Fruit fly (Drosophila melanogaster) whole organism, adult: Measurements from ENCODE around the gene CG43694.

ENCODE experiments used
- CG11617 ChIP-seq: fragments of 200-800 bp; sonication (Bioruptor generic); optimal IDR thresholded peaks from 2 replicates; lab custom pipeline; 2017; ENCODE audit warnings: mild to moderate bottlenecking, missing biosample characterization, missing genetic modification reagents, missing genetic modification characterization
- CG12768 ChIP-seq: fragments of 200-800 bp; sonication (Bioruptor generic); optimal IDR thresholded peaks from 2 replicates; lab custom pipeline; 2017; ENCODE audit warnings: missing biosample characterization, missing genetic modification characterization, mild to moderate bottlenecking, moderate library complexity, missing genetic modification reagents
- CG14711 ChIP-seq: fragments of 200-800 bp; sonication (Bioruptor generic); optimal IDR thresholded peaks from 2 replicates; lab custom pipeline; 2018; ENCODE audit warnings: missing biosample characterization, mild to moderate bottlenecking, missing genetic modification characterization, moderate library complexity
- CG1620 ChIP-seq: fragments of 200-800 bp; sonication (Bioruptor generic); optimal IDR thresholded peaks from 2 replicates; lab custom pipeline; 2016; ENCODE audit warnings: missing biosample characterization, missing genetic modification characterization
- CG33017 ChIP-seq: fragments of 200-800 bp; sonication (Bioruptor generic); optimal IDR thresholded peaks from 2 replicates; lab custom pipeline; 2018; ENCODE audit warnings: missing biosample characterization, mild to moderate bottlenecking, missing genetic modification characterization, moderate library complexity
- CG5204 ChIP-seq: fragments of 200-800 bp; sonication (Bioruptor generic); optimal IDR thresholded peaks from 2 replicates; lab custom pipeline; 2016; ENCODE audit warnings: missing biosample characterization, missing genetic modification characterization
- CG7045 ChIP-seq: fragments of 200-800 bp; sonication (Bioruptor generic); optimal IDR thresholded peaks from 2 replicates; lab custom pipeline; 2017; ENCODE audit warnings: missing biosample characterization, mild to moderate bottlenecking, missing genetic modification characterization
- CG7101 ChIP-seq: fragments of 200-800 bp; sonication (Bioruptor generic); optimal IDR thresholded peaks from 2 replicates; lab custom pipeline; 2018; ENCODE audit warnings: missing biosample characterization, mild to moderate bottlenecking, missing genetic modification characterization, moderate library complexity
- Clk ChIP-seq: fragments of 200-800 bp; sonication (Bioruptor generic); optimal IDR thresholded peaks from 2 replicates; lab custom pipeline; 2017; ENCODE audit warnings: missing biosample characterization, missing genetic modification characterization
- Crg-1 ChIP-seq: fragments of 200-800 bp; sonication (Bioruptor generic); optimal IDR thresholded peaks from 2 replicates; lab custom pipeline; 2016; ENCODE audit warnings: missing biosample characterization, missing genetic modification characterization
- Hr96 ChIP-seq: fragments of 200-800 bp; sonication (Bioruptor generic); optimal IDR thresholded peaks from 2 replicates; lab custom pipeline; 2016; ENCODE audit warnings: missing biosample characterization, missing genetic modification characterization
- Mnt ChIP-seq: fragments of 200-800 bp; sonication (Bioruptor generic); optimal IDR thresholded peaks from 2 replicates; lab custom pipeline; 2016; ENCODE audit warnings: missing biosample characterization, mild to moderate bottlenecking, missing genetic modification characterization
- bab1 ChIP-seq: fragments of 200-800 bp; sonication (Bioruptor generic); optimal IDR thresholded peaks from 3 replicates; lab custom pipeline; 2019; ENCODE audit warnings: missing biosample characterization, mild to moderate bottlenecking, missing genetic modification characterization, moderate library complexity
- cic ChIP-seq: fragments of 200-800 bp; sonication (Bioruptor generic); optimal IDR thresholded peaks from 2 replicates; lab custom pipeline; 2017; ENCODE audit warnings: missing biosample characterization, mild to moderate bottlenecking, missing genetic modification characterization, moderate library complexity
- cnc ChIP-seq, 2 experiments: fragments of >200 bp; optimal IDR thresholded peaks; 2 replicates each; lab custom pipeline; 2017
- kay ChIP-seq: fragments of 200-800 bp; sonication (Bioruptor generic); peaks from one replicate; lab custom pipeline; 2016; ENCODE audit warnings: missing biosample characterization, missing genetic modification characterization, borderline replicate concordance
- ovo ChIP-seq: fragments of 200-800 bp; sonication (Bioruptor generic); optimal IDR thresholded peaks from 2 replicates; lab custom pipeline; 2016; ENCODE audit warnings: missing biosample characterization, missing genetic modification characterization
- pad ChIP-seq: fragments of 200-800 bp; sonication (Bioruptor generic); optimal IDR thresholded peaks from 3 replicates; lab custom pipeline; 2017; ENCODE audit warnings: missing biosample characterization, missing genetic modification characterization, mild to moderate bottlenecking, moderate library complexity, missing genetic modification reagents
- tj ChIP-seq: fragments of 200-800 bp; sonication (Bioruptor generic); optimal IDR thresholded peaks from 3 replicates; lab custom pipeline; 2017; ENCODE audit warnings: missing biosample characterization, mild to moderate bottlenecking, missing genetic modification characterization, moderate library complexity
- toe ChIP-seq: fragments of 200-800 bp; sonication (Bioruptor generic); optimal IDR thresholded peaks from 2 replicates; lab custom pipeline; 2016; ENCODE audit warnings: missing biosample characterization, missing genetic modification characterization

Gene CG43694

dm6 chr3R:23383723-23384122, 42.1 kb downstream of the CG43694 start:
- TF ChIP-seq CG7101 (tag; lab: Kevin White, UChicago) = no peak
- TF ChIP-seq CG14711 = no peak

- no peak for TF ChIP-seq Crg-1 (GFP tag; lab: Kevin White, UChicago)
- no peak for TF ChIP-seq CG1620 (GFP tag; lab: Kevin White, UChicago)
- no peak for TF ChIP-seq Clk (GFP tag; lab: Kevin White, UChicago)
- TF ChIP-seq ovo (GFP tag; lab: Kevin White, UChicago) = no peak
- no peak for TF ChIP-seq cic (GFP tag; lab: Kevin White, UChicago)
- no peak for TF ChIP-seq bab1 (GFP tag; lab: Kevin White, UChicago)
- TF ChIP-seq toe (GFP tag; lab: Kevin White, UChicago) = no peak
- TF ChIP-seq Mnt = no peak
- TF ChIP-seq CG5204 = no peak
- TF ChIP-seq CG12768 (GFP tag; lab: Kevin White, UChicago) = no peak
- no peak for TF ChIP-seq CG33017
- no peak for TF ChIP-seq tj
- no peak for TF ChIP-seq kay
- no peak for TF ChIP-seq cnc (optimal IDR thresholded peaks at IDR 0.05; lab: Kevin White, UChicago)
- TF ChIP-seq Hr96 (GFP tag; lab: Kevin White, UChicago) = no peak
- TF ChIP-seq CG7045 (GFP tag; lab: Kevin White, UChicago) = no peak
- TF ChIP-seq CG11617 (GFP tag; lab: Kevin White, UChicago) = no peak
- TF ChIP-seq CG14711 = no peak
- TF ChIP-seq CG7101 (tag; lab: Kevin White, UChicago) = no peak
- no peak for TF ChIP-seq pad (GFP tag; lab: Kevin White, UChicago)
Measured at dm6 chr3R:23377288-23377687, 48.5 kb downstream of the CG43694 start.
